Fruit fly (Drosophila melanogaster): ENCODE data around the gene Pvf3.

DNA sequence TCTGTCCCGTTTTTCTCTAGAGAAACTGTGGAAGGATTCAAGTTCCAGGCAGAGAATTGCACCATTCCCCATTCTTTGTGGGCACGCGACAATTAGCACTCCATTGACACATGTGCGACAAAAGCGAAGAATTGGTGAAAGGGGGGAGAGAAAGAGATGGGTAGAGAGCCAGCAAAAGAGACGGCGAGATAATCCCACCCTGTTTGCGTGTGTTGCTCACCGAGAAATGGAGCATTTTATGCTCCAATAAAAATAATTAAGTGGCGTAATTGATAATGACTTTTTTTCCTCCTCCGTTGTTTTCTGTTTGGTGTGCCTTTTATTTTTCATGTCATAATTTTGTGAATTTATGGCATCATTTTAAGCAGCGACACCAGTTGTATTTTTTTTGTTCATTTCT, 36.4 kb downstream of the Pvf3 start:
- TF ChIP-seq CG10669 (GFP tag; optimal IDR thresholded peaks at IDR 0.05) (no peak), CG9139 (GFP tag; optimal IDR thresholded peaks at IDR 0.05) (no peak), Lpt (GFP tag; optimal IDR thresholded peaks at IDR 0.05) (no peak), CG3919 (GFP tag; optimal IDR thresholded peaks at IDR 0.05) (peak; percentile 11), Hr39 (GFP tag; optimal IDR thresholded peaks at IDR 0.05) (no peak), CG15336 (GFP tag; IDR thresholded peaks at IDR 0.05) (no peak), CG6854 (GFP tag; optimal IDR thresholded peaks at IDR 0.05) (no peak), Eip93F (GFP tag; optimal IDR thresholded peaks at IDR 0.05) (no peak), Gug (GFP tag; IDR thresholded peaks at IDR 0.05) (no peak), Sox102F (GFP tag; optimal IDR thresholded peaks at IDR 0.05) (no peak), OdsH (GFP tag; optimal IDR thresholded peaks at IDR 0.05) (no peak), fd85E (GFP tag; optimal IDR thresholded peaks at IDR 0.05) (no peak)
